Worm (Caenorhabditis elegans) whole organism, mixed stage, embryonic: ENCODE results near the gene F28A10.4.

ENCODE experiments used
- ces-1 ChIP-seq: fragments of 150-350 bp; optimal IDR thresholded peaks from 2 replicates; lab custom pipeline; 2014; ENCODE audit warnings: missing biosample characterization, missing genetic modification reagents, missing genetic modification characterization
- elt-1 ChIP-seq: sonication (generic microtip); optimal IDR thresholded peaks from 2 replicates; lab custom pipeline; 2017; ENCODE audit warnings: missing genetic modification characterization, mild to moderate bottlenecking, missing compliant biosample characterization, antibody characterized with exemption, moderate library complexity, borderline replicate concordance; ENCODE audit not compliant: insufficient read depth
- ham-2 ChIP-seq: fragments of 200-800 bp; sonication (Bioruptor generic); optimal IDR thresholded peaks from 2 replicates; lab custom pipeline; 2018; ENCODE audit warnings: mild to moderate bottlenecking, missing genetic modification characterization, missing compliant biosample characterization
- lin-13 ChIP-seq: fragments of 150-350 bp; optimal IDR thresholded peaks from 2 replicates; lab custom pipeline; 2014; ENCODE audit warnings: missing biosample characterization, missing genetic modification characterization
- nhr-237 ChIP-seq: fragments of 150-350 bp; optimal IDR thresholded peaks from 2 replicates; lab custom pipeline; 2014; ENCODE audit warnings: missing biosample characterization, missing genetic modification characterization
- pha-4 ChIP-seq: fragments of 150-350 bp; optimal IDR thresholded peaks from 2 replicates; lab custom pipeline; 2018; ENCODE audit warnings: missing biosample characterization, missing genetic modification reagents, missing genetic modification characterization
- snpc-4 ChIP-seq: fragments of 150-350 bp; optimal IDR thresholded peaks from 2 replicates; lab custom pipeline; 2014; ENCODE audit warnings: missing biosample characterization, missing genetic modification characterization

- TF ChIP-seq ces-1 (GFP tag; lab: Kevin White, UChicago) = no peak
- TF ChIP-seq pha-4 (tag; lab: Kevin White, UChicago) = no peak
- TF ChIP-seq elt-1 (tag; lab: Kevin White, UChicago) = no peak
- no peak for TF ChIP-seq snpc-4 (tag; lab: Kevin White, UChicago)
- no peak for TF ChIP-seq nhr-237
- no peak for TF ChIP-seq ham-2 (GFP tag; lab: Kevin White, UChicago)
- TF ChIP-seq lin-13 (tag; lab: Kevin White, UChicago) = no peak
Observed at ce11 chrII:799700-800099, 44.4 kb upstream of the F28A10.4 start, which contains the start of gene F46F5.14.
